Fruit fly (Drosophila melanogaster): ENCODE results near the gene Eip78C.

DNA sequence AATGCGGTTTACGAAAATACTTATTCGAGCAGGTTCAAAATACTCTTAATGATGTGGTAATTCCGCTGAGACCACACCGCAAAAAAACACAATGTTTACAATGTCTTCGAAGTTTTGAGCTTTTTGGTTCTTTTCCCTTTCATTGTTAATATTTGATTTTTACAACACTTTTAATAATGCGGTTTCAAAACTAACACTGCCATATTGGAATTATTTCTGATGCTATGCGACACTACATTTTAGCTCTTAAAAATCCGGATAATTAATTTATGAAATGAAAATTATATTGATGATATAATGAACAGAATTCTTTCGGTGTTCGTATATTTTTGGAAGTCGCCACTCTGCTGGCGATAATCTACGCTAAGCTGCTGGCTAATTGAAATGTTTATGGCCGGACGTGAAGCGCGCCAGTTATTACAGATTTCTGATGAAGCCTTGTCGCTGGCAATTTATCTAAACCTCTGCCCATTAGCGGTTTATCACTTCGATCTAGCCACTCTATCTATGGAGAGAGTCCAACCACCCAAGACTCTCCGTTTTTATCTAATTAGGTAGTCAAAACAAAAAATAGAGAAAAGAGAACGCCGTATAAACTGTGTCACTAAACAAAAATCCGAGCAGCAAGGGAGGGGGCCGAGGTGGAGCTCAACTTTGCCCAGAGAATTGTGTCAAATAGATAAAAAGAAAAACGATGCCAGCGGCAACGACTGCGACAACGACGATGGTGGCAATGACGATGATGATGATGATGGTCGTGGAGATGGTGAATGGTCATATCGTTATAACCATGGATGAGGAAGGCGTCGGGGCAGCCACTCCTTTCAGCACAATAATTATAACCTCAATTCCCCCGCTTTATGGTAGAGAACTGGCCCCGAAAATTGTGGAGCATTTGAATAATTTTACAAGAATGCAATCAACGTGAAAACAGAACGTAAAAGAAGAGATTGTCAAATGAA is 29.9 kb downstream of the Eip78C start:
- no peak for TF ChIP-seq ranshi (GFP tag; IDR thresholded peaks at IDR 0.05)
- TF ChIP-seq CG11398 (GFP tag; optimal IDR thresholded peaks at IDR 0.05) = no peak
- TF ChIP-seq CG16779 (GFP tag; IDR thresholded peaks at IDR 0.05) = no peak
- no peak for TF ChIP-seq az2 (GFP tag; optimal IDR thresholded peaks at IDR 0.05)
- TF ChIP-seq mld (GFP tag; IDR thresholded peaks at IDR 0.05; ENCODE audit: partially characterized antibody) = no peak
- no peak for TF ChIP-seq CG9817 (tag; optimal IDR thresholded peaks at IDR 0.05)
- no peak for TF ChIP-seq YL-1 (GFP tag; optimal IDR thresholded peaks at IDR 0.05)
- no peak for TF ChIP-seq CG14965 (GFP tag; optimal IDR thresholded peaks at IDR 0.05; ENCODE audit: borderline replicate concordance)
- TF ChIP-seq CG2712 (tag; optimal IDR thresholded peaks at IDR 0.05) = no peak
- TF ChIP-seq CG14667 (GFP tag; IDR thresholded peaks at IDR 0.05) = no peak
- TF ChIP-seq fu2 (GFP tag; optimal IDR thresholded peaks at IDR 0.05) = no peak
- TF ChIP-seq lov (optimal IDR thresholded peaks at IDR 0.05) = no peak
- no peak for TF ChIP-seq lov (GFP tag; IDR thresholded peaks at IDR 0.05)

All from whole organism, embryonic.